Fruit fly (Drosophila melanogaster): ENCODE measurements around the gene mei-P26.

DNA sequence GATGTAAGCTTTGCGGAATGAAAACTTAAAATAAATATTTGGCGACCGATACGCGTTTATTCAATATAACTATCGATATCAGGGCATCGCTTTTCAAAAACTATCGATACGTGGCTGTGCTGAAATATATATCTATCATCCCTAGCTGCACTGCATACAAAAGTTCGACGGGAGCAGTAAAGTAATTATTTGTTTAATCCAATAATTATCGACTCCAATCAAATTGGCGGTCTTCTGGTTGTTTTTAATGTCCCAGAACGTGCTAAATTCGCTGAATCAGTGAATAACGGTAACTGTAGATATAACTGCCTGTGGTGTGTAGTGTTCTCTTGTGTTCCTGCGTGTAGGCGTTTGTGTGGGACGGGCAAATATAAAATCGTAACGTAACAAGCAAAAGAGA lies at the start of gene mei-P26:
- TF ChIP-seq bab1 (GFP tag; optimal IDR thresholded peaks at IDR 0.05): peak; percentile 79
- TF ChIP-seq CG11617 (GFP tag; optimal IDR thresholded peaks at IDR 0.05): no peak
- TF ChIP-seq CG5204 (GFP tag; optimal IDR thresholded peaks at IDR 0.05): no peak
- TF ChIP-seq ovo (GFP tag; optimal IDR thresholded peaks at IDR 0.05): peak; percentile 11
- TF ChIP-seq Hr96 (GFP tag; optimal IDR thresholded peaks at IDR 0.05): no peak
- TF ChIP-seq CG1620 (GFP tag; optimal IDR thresholded peaks at IDR 0.05): no peak
- TF ChIP-seq CG14711 (tag; optimal IDR thresholded peaks at IDR 0.05): peak; percentile 37
- TF ChIP-seq CG12768 (GFP tag; optimal IDR thresholded peaks at IDR 0.05): no peak
- TF ChIP-seq pad (GFP tag; optimal IDR thresholded peaks at IDR 0.05): no peak
- no peak for TF ChIP-seq tj (GFP tag; optimal IDR thresholded peaks at IDR 0.05)
- no peak for TF ChIP-seq cic (GFP tag; optimal IDR thresholded peaks at IDR 0.05)
- no peak for TF ChIP-seq kay (GFP tag; ENCODE audit: borderline replicate concordance)
